Fruit fly (Drosophila melanogaster) whole organism, embryonic: Measurements from ENCODE around the gene Fign.

Experiments used
- Atf3 ChIP-seq: fragments of 200-800 bp; sonication (Bioruptor generic); optimal IDR thresholded peaks from 3 replicates; lab custom pipeline; 2016; ENCODE audit warnings: missing biosample characterization, missing genetic modification characterization
- B-H2 ChIP-seq: fragments of 200-800 bp; sonication (Bioruptor generic); optimal IDR thresholded peaks from 2 replicates; lab custom pipeline; 2018; ENCODE audit warnings: missing biosample characterization, mild to moderate bottlenecking, missing genetic modification characterization
- Bdp1 ChIP-seq: fragments of 200-800 bp; sonication (Bioruptor generic); optimal IDR thresholded peaks from 3 replicates; lab custom pipeline; 2016; ENCODE audit warnings: missing biosample characterization, missing genetic modification characterization
- BtbVII ChIP-seq: fragments of 200-800 bp; sonication (Bioruptor generic); optimal IDR thresholded peaks from 3 replicates; lab custom pipeline; 2017; ENCODE audit warnings: missing biosample characterization, mild to moderate bottlenecking, missing genetic modification characterization
- CG10209 ChIP-seq: fragments of 200-800 bp; sonication (Bioruptor generic); optimal IDR thresholded peaks from 3 replicates; lab custom pipeline; 2017; ENCODE audit warnings: missing biosample characterization, mild to moderate bottlenecking, missing genetic modification characterization, missing genetic modification reagents
- CG10366 ChIP-seq: fragments of 200-800 bp; sonication (Bioruptor generic); IDR thresholded peaks from 2 replicates; pipeline ENCODE4 v1.3.6; 2022; ENCODE audit warnings: missing biosample characterization, missing genetic modification characterization
- CG10543 ChIP-seq: fragments of 200-800 bp; sonication (Bioruptor generic); optimal IDR thresholded peaks from 3 replicates; lab custom pipeline; 2017; ENCODE audit warnings: missing biosample characterization, mild to moderate bottlenecking, missing genetic modification characterization, moderate library complexity
- CG11695 ChIP-seq: fragments of 200-800 bp; sonication (Bioruptor generic); IDR thresholded peaks from 3 replicates; pipeline ENCODE4 v1.3.6; 2022; ENCODE audit warnings: missing biosample characterization, missing genetic modification characterization
- CG13123 ChIP-seq: fragments of 200-800 bp; sonication (Bioruptor generic); optimal IDR thresholded peaks from 2 replicates; lab custom pipeline; 2016; ENCODE audit warnings: missing biosample characterization, missing genetic modification characterization
- CG13296 ChIP-seq: fragments of 200-800 bp; sonication (Bioruptor generic); optimal IDR thresholded peaks from 3 replicates; lab custom pipeline; 2018; ENCODE audit warnings: missing biosample characterization, mild to moderate bottlenecking, missing genetic modification characterization
- CG16815 ChIP-seq: fragments of 200-800 bp; sonication (Bioruptor generic); optimal IDR thresholded peaks from 3 replicates; lab custom pipeline; 2017; ENCODE audit warnings: missing biosample characterization, mild to moderate bottlenecking, missing genetic modification characterization
- CG17186 ChIP-seq: fragments of 200-800 bp; sonication (Bioruptor generic); optimal IDR thresholded peaks from 3 replicates; lab custom pipeline; 2017; ENCODE audit warnings: missing biosample characterization, missing genetic modification reagents, missing genetic modification characterization
- CG1792 ChIP-seq: fragments of 200-800 bp; sonication (Bioruptor generic); optimal IDR thresholded peaks from 2 replicates; lab custom pipeline; 2016; ENCODE audit warnings: missing biosample characterization, missing genetic modification characterization
- CG18262 ChIP-seq: fragments of 200-800 bp; optimal IDR thresholded peaks from 3 replicates; lab custom pipeline; 2019; ENCODE audit warnings: missing biosample characterization, mild to moderate bottlenecking, missing genetic modification characterization, moderate library complexity
- CG18764 ChIP-seq: fragments of 200-800 bp; sonication (Bioruptor generic); optimal IDR thresholded peaks from 3 replicates; lab custom pipeline; 2016; ENCODE audit warnings: missing biosample characterization, missing genetic modification characterization
- CG33213 ChIP-seq: fragments of 200-800 bp; sonication (Bioruptor generic); optimal IDR thresholded peaks from 3 replicates; lab custom pipeline; 2016; ENCODE audit warnings: missing biosample characterization, missing genetic modification characterization
- CG34376 ChIP-seq: fragments of 200-800 bp; sonication (Bioruptor generic); optimal IDR thresholded peaks from 2 replicates; lab custom pipeline; 2018; ENCODE audit warnings: missing biosample characterization, mild to moderate bottlenecking, missing genetic modification characterization
- CG3838 ChIP-seq: fragments of 200-800 bp; sonication (Bioruptor generic); optimal IDR thresholded peaks from 3 replicates; lab custom pipeline; 2016; ENCODE audit warnings: missing biosample characterization, missing genetic modification characterization
- CG6654 ChIP-seq: fragments of 200-800 bp; sonication (Bioruptor generic); optimal IDR thresholded peaks from 2 replicates; lab custom pipeline; 2017; ENCODE audit warnings: missing biosample characterization, mild to moderate bottlenecking, missing genetic modification characterization
- CG6791 ChIP-seq: fragments of 200-800 bp; sonication (Bioruptor generic); IDR thresholded peaks from 3 replicates; pipeline ENCODE4 v1.3.6; 2022; ENCODE audit warnings: missing biosample characterization, missing genetic modification characterization; ENCODE audit not compliant: partially characterized antibody
- CG7928 ChIP-seq: fragments of 200-800 bp; sonication (Bioruptor generic); optimal IDR thresholded peaks from 2 replicates; lab custom pipeline; 2017; ENCODE audit warnings: missing biosample characterization, mild to moderate bottlenecking, missing genetic modification characterization
- CG7987 ChIP-seq: fragments of 200-800 bp; sonication (Bioruptor generic); optimal IDR thresholded peaks from 2 replicates; lab custom pipeline; 2018; ENCODE audit warnings: missing biosample characterization, mild to moderate bottlenecking, missing genetic modification characterization, moderate library complexity
- CG8281 ChIP-seq: fragments of 200-800 bp; sonication (Bioruptor generic); optimal IDR thresholded peaks from 2 replicates; lab custom pipeline; 2018; ENCODE audit warnings: missing biosample characterization, mild to moderate bottlenecking, missing genetic modification characterization, moderate library complexity
- CG9727 ChIP-seq: fragments of 200-800 bp; sonication (Bioruptor generic); optimal IDR thresholded peaks from 3 replicates; lab custom pipeline; 2017; ENCODE audit warnings: missing biosample characterization, mild to moderate bottlenecking, missing genetic modification characterization
- Dfd ChIP-seq, 2 experiments: fragments of >200 bp; optimal IDR thresholded peaks; 2 replicates each; lab custom pipeline; 2017; ENCODE audit warnings: missing biosample characterization in 2 of 2, missing genetic modification characterization in 2 of 2
- Doc2 ChIP-seq: fragments of 200-800 bp; sonication (Bioruptor generic); IDR thresholded peaks from 2 replicates; pipeline ENCODE4 v1.3.6; 2022; ENCODE audit warnings: missing biosample characterization, missing genetic modification characterization
- Hmx ChIP-seq: fragments of 200-800 bp; sonication (Bioruptor generic); optimal IDR thresholded peaks from 2 replicates; lab custom pipeline; 2016; ENCODE audit warnings: missing biosample characterization, missing genetic modification characterization
- Lpt ChIP-seq: fragments of >200 bp; optimal IDR thresholded peaks from 2 replicates; lab custom pipeline; 2018; ENCODE audit warnings: missing biosample characterization, missing genetic modification characterization
- Oli ChIP-seq: fragments of 200-800 bp; sonication (Bioruptor generic); optimal IDR thresholded peaks from 2 replicates; lab custom pipeline; 2018; ENCODE audit warnings: missing biosample characterization, mild to moderate bottlenecking, missing genetic modification characterization, moderate library complexity
- Rfx ChIP-seq: fragments of 200-800 bp; sonication (Bioruptor generic); IDR thresholded peaks from 2 replicates; pipeline ENCODE4 v1.3.6; 2022; ENCODE audit warnings: missing biosample characterization, missing genetic modification characterization
- Taf1 ChIP-seq: fragments of 200-800 bp; sonication (Bioruptor generic); IDR thresholded peaks from 2 replicates; pipeline ENCODE4 v1.3.6; 2022; ENCODE audit warnings: missing biosample characterization, missing genetic modification characterization
- az2 ChIP-seq: fragments of 200-800 bp; sonication (Bioruptor generic); optimal IDR thresholded peaks from 3 replicates; lab custom pipeline; 2016; ENCODE audit warnings: missing biosample characterization, missing genetic modification characterization
- bab2 ChIP-seq: fragments of 200-800 bp; sonication (Bioruptor generic); optimal IDR thresholded peaks from 2 replicates; lab custom pipeline; 2016; ENCODE audit warnings: missing biosample characterization, missing genetic modification characterization
- bcd ChIP-seq: fragments of 200-800 bp; sonication (Bioruptor generic); optimal IDR thresholded peaks from 2 replicates; lab custom pipeline; 2017; ENCODE audit warnings: missing biosample characterization, mild to moderate bottlenecking, missing genetic modification characterization
- bsh ChIP-seq, 2 experiments: fragments of 200-800 bp; sonication (Bioruptor generic); optimal IDR thresholded peaks; 2 replicates each; lab custom pipeline; 2017 to 2018; ENCODE audit warnings: mild to moderate bottlenecking in 2 of 2, missing biosample characterization in 2 of 2, missing genetic modification characterization in 2 of 2, moderate library complexity in 1 of 2
- crol ChIP-seq: fragments of 200-800 bp; sonication (Bioruptor generic); IDR thresholded peaks from 2 replicates; pipeline ENCODE4 v1.3.6; 2022; ENCODE audit warnings: missing biosample characterization, missing genetic modification characterization
- cwo ChIP-seq: fragments of 200-800 bp; sonication (Bioruptor generic); optimal IDR thresholded peaks from 3 replicates; lab custom pipeline; 2017; ENCODE audit warnings: missing biosample characterization, missing genetic modification characterization, mild to moderate bottlenecking, moderate library complexity, missing genetic modification reagents
- dan ChIP-seq: fragments of 200-800 bp; sonication (Bioruptor generic); IDR thresholded peaks from 2 replicates; pipeline ENCODE4 v1.3.6; 2022; ENCODE audit warnings: missing biosample characterization, missing genetic modification characterization
- dimm ChIP-seq: fragments of 200-800 bp; sonication (Bioruptor generic); IDR thresholded peaks from 2 replicates; pipeline ENCODE4 v1.3.6; 2022; ENCODE audit warnings: missing biosample characterization, missing genetic modification characterization
- fd96Cb ChIP-seq: fragments of 200-800 bp; sonication (Bioruptor generic); optimal IDR thresholded peaks from 2 replicates; lab custom pipeline; 2018; ENCODE audit warnings: missing biosample characterization, mild to moderate bottlenecking, missing genetic modification characterization, moderate library complexity
- gcm2 ChIP-seq: fragments of 200-800 bp; sonication (Bioruptor generic); optimal IDR thresholded peaks from 2 replicates; lab custom pipeline; 2016; ENCODE audit warnings: missing biosample characterization, missing genetic modification characterization
- gsb-n ChIP-seq: fragments of 200-800 bp; sonication (Bioruptor generic); optimal IDR thresholded peaks from 3 replicates; lab custom pipeline; 2018; ENCODE audit warnings: missing biosample characterization, mild to moderate bottlenecking, missing genetic modification characterization
- knrl ChIP-seq: fragments of 200-800 bp; sonication (Bioruptor generic); IDR thresholded peaks from 3 replicates; pipeline ENCODE4 v1.3.6; 2022; ENCODE audit warnings: missing biosample characterization, missing genetic modification characterization; ENCODE audit not compliant: partially characterized antibody
- lola ChIP-seq, 3 experiments: fragments of >200 bp in 2 of 3; fragments of 200-800 bp in 1 of 3; sonication (Bioruptor generic) in 1 of 3; optimal IDR thresholded peaks; 2 replicates each; lab custom pipeline; 2017 to 2019; ENCODE audit warnings: missing biosample characterization in 3 of 3, missing genetic modification characterization in 3 of 3, mild to moderate bottlenecking in 1 of 3, moderate library complexity in 1 of 3
- nom ChIP-seq: fragments of 200-800 bp; sonication (Bioruptor generic); optimal IDR thresholded peaks from 2 replicates; lab custom pipeline; 2017; ENCODE audit warnings: missing biosample characterization, missing genetic modification characterization, mild to moderate bottlenecking, moderate library complexity, missing genetic modification reagents
- sd ChIP-seq: fragments of 200-800 bp; sonication (Bioruptor generic); optimal IDR thresholded peaks from 3 replicates; lab custom pipeline; 2018; ENCODE audit warnings: missing biosample characterization, mild to moderate bottlenecking, missing genetic modification characterization, moderate library complexity
- sens ChIP-seq: fragments of 200-800 bp; sonication (Bioruptor generic); peaks from one replicate; lab custom pipeline; 2016; ENCODE audit warnings: missing biosample characterization, missing genetic modification characterization
- sima ChIP-seq: fragments of 200-800 bp; sonication (Bioruptor generic); optimal IDR thresholded peaks from 2 replicates; lab custom pipeline; 2016; ENCODE audit warnings: missing biosample characterization, missing genetic modification characterization
- sug ChIP-seq: fragments of 200-800 bp; optimal IDR thresholded peaks from 2 replicates; lab custom pipeline; 2019; ENCODE audit warnings: missing biosample characterization, mild to moderate bottlenecking, missing genetic modification characterization, moderate library complexity
- tgo ChIP-seq: fragments of 200-800 bp; sonication (Bioruptor generic); IDR thresholded peaks from 3 replicates; pipeline ENCODE4 v1.3.6; 2022; ENCODE audit warnings: missing biosample characterization, missing genetic modification characterization
- twi ChIP-seq: fragments of 200-800 bp; optimal IDR thresholded peaks from 2 replicates; lab custom pipeline; 2019; ENCODE audit warnings: missing biosample characterization, mild to moderate bottlenecking, missing genetic modification characterization, moderate library complexity
- zen2 ChIP-seq: fragments of 200-800 bp; sonication (Bioruptor generic); IDR thresholded peaks from 3 replicates; pipeline ENCODE4 v1.3.6; 2022; ENCODE audit warnings: missing biosample characterization, missing genetic modification characterization; ENCODE audit not compliant: partially characterized antibody

Gene Fign

dm6 chr2L:3298065-3298469 is 21.6 kb downstream of the Fign start (continued):
- no peak for TF ChIP-seq Dfd (GFP tag; optimal IDR thresholded peaks at IDR 0.05; lab: Kevin White, UChicago)
- TF ChIP-seq CG10209 (GFP tag; lab: Kevin White, UChicago), result no peak
- no peak for TF ChIP-seq CG11695
- no peak for TF ChIP-seq zen2 (GFP tag; lab: Robert Waterston, UW)
- TF ChIP-seq sd (tag; lab: Kevin White, UChicago), result peak; percentile 64
- no peak for TF ChIP-seq Doc2 (GFP tag; lab: Robert Waterston, UW)
- no peak for TF ChIP-seq gsb-n
- TF ChIP-seq sens (GFP tag; lab: Kevin White, UChicago), result peak; percentile 57
- TF ChIP-seq CG17186 (GFP tag; lab: Kevin White, UChicago), result no peak
- no peak for TF ChIP-seq bsh (GFP tag; optimal IDR thresholded peaks at IDR 0.05; lab: Kevin White, UChicago)
- no peak for TF ChIP-seq CG6791 (GFP tag; lab: Robert Waterston, UW)
- no peak for TF ChIP-seq CG13296 (GFP tag; lab: Kevin White, UChicago)
- no peak for TF ChIP-seq fd96Cb
- TF ChIP-seq sug (tag; lab: Kevin White, UChicago), result peak; percentile 92
- TF ChIP-seq lola (GFP tag; optimal IDR thresholded peaks at IDR 0.05; lab: Kevin White, UChicago), result no peak
- TF ChIP-seq dimm (GFP tag; lab: Robert Waterston, UW), result no peak
- no peak for TF ChIP-seq Hmx (GFP tag; lab: Kevin White, UChicago)
- peak; percentile 89 for TF ChIP-seq twi (tag; lab: Kevin White, UChicago)
- TF ChIP-seq Oli, result no peak
- no peak for TF ChIP-seq nom
- TF ChIP-seq Lpt, result no peak
- TF ChIP-seq CG18764, result no peak
- no peak for TF ChIP-seq CG10366 (GFP tag; lab: Robert Waterston, UW)
- TF ChIP-seq crol (GFP tag; lab: Robert Waterston, UW), result no peak
- TF ChIP-seq CG1792 (GFP tag; lab: Kevin White, UChicago), result no peak
- no peak for TF ChIP-seq dan (GFP tag; lab: Robert Waterston, UW)
- TF ChIP-seq CG34376 (GFP tag; lab: Kevin White, UChicago), result peak; percentile 79
- TF ChIP-seq CG3838 (GFP tag; lab: Kevin White, UChicago), result no peak
- no peak for TF ChIP-seq CG7928 (GFP tag; lab: Kevin White, UChicago)
- TF ChIP-seq CG10543 (GFP tag; lab: Kevin White, UChicago), result peak; percentile 55
- no peak for TF ChIP-seq Bdp1 (GFP tag; lab: Kevin White, UChicago)
- TF ChIP-seq az2 (GFP tag; lab: Kevin White, UChicago), result no peak
- TF ChIP-seq gcm2, result no peak
- TF ChIP-seq bab2 (GFP tag; lab: Kevin White, UChicago), result no peak
- TF ChIP-seq Rfx, result no peak
- no peak for TF ChIP-seq BtbVII (GFP tag; lab: Kevin White, UChicago)
- TF ChIP-seq Atf3 (GFP tag; lab: Kevin White, UChicago), result no peak
- TF ChIP-seq CG9727, result no peak
- TF ChIP-seq sima (GFP tag; lab: Kevin White, UChicago), result no peak
- TF ChIP-seq CG16815, result no peak
- no peak for TF ChIP-seq knrl
- TF ChIP-seq CG8281 (tag; lab: Kevin White, UChicago), result no peak
- TF ChIP-seq CG6654 (GFP tag; lab: Kevin White, UChicago), result no peak
- no peak for TF ChIP-seq CG13123 (GFP tag; lab: Kevin White, UChicago)
- no peak for TF ChIP-seq B-H2
- no peak for TF ChIP-seq CG18262 (tag; lab: Kevin White, UChicago)
- TF ChIP-seq Taf1 (GFP tag; lab: Robert Waterston, UW), result no peak
- no peak for TF ChIP-seq tgo (GFP tag; lab: Robert Waterston, UW)
- peak; percentile 49 for TF ChIP-seq cwo (GFP tag; lab: Kevin White, UChicago)
- TF ChIP-seq CG33213, result no peak
- TF ChIP-seq CG7987 (GFP tag; lab: Kevin White, UChicago), result no peak
- no peak for TF ChIP-seq bcd (GFP tag; lab: Kevin White, UChicago)
